Worm (Caenorhabditis elegans): ENCODE measurements around the gene W03G11.2.
A peak's percentile ranks its signal among the peaks of the same experiment; 100 is the strongest.

W03G11.2 gene

DNA sequence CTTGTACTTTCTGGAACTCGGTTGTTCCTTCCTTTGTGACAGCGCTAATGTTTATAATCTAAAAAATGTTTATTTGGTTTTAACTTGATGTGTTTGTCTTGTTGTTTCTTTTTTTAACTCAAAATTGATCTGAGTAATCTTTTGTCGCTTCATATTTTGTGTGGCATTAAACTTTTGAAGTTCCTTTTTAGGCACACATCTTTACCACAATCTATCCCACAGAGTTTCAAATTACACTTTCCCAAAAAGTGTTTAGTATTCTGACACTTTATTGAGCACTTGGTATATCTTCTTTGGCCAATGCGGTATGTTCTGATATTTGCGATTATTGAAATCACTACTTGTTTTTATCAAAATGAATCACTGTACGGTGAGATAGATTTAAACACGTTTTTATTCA is 16.9 kb upstream of the W03G11.2 start, which contains the start of gene lgc-18:
TSS of gene lgc-18 (plus strand) at position 301 of the 400 bp plus-strand sequence.
- TF ChIP-seq klf-2 (GFP tag; conservative IDR thresholded peaks at IDR 0.05) (no peak), ztf-23 (GFP tag; IDR thresholded peaks at IDR 0.05) (no peak), ztf-29 (GFP tag; IDR thresholded peaks at IDR 0.05) (no peak), T22C8.4 (GFP tag; IDR thresholded peaks at IDR 0.05) (no peak), ref-1 (GFP tag; conservative IDR thresholded peaks at IDR 0.05) (no peak), flt-1 (GFP tag; IDR thresholded peaks at IDR 0.05) (no peak), tab-1 (GFP tag; IDR thresholded peaks at IDR 0.05) (no peak), med-1 (GFP tag; optimal IDR thresholded peaks at IDR 0.05; ENCODE audit: insufficient read depth) (no peak), cog-1 (tag; optimal IDR thresholded peaks at IDR 0.05) (no peak)

DNA sequence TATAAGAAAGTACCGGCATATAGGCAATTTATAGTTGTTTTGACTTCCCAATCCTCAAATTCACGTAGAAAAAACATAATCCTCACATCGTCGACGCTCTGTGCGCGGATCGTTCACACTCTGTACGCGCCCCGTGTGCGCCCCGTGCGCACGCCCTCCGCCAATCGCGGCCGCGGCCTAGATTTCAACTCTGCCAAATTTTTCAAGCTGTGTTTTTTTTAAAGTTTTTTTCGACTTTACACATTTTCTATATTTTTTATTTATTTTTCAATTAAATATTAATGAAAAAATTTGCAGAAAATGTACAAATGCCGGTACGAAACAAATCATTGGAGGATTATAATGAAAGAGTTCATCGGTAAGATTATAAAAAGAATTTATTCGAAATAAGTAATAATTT is 14.7 kb upstream of the W03G11.2 start, which contains the start of gene T01H10.11:
TSS of gene T01H10.11 (plus strand) at position 301 of the 400 bp plus-strand sequence.
- no peak for TF ChIP-seq ref-1 (GFP tag; conservative IDR thresholded peaks at IDR 0.05)
- TF ChIP-seq ztf-29 (GFP tag; IDR thresholded peaks at IDR 0.05), result no peak

DNA sequence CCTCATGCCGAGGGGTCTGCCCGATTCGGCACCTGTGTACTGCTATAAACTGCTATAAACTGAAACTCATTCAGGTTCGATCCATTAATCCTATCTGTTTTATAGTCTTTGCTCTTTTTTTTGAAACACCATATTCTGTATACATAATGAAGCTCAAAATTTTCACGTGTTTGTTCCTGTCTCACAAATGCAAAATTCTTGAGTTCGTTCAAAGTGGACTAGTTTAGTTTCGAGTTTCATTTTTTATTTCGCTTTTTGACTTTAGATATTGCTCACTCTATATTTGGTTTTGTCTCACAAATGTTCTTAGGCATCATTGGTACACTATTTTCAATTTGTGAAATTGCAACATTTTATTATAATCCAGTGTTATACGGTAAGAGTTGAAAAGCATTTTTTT is 12.9 kb upstream of the W03G11.2 start, which contains the start of gene lgc-17:
TSS of gene lgc-17 (plus strand) at position 301 of the 400 bp plus-strand sequence.
- no peak for TF ChIP-seq tab-1 (GFP tag; IDR thresholded peaks at IDR 0.05)
- TF ChIP-seq T22C8.4 (GFP tag; IDR thresholded peaks at IDR 0.05), result no peak
- TF ChIP-seq med-1 (GFP tag; optimal IDR thresholded peaks at IDR 0.05; ENCODE audit: insufficient read depth), result no peak
- TF ChIP-seq ztf-29 (GFP tag; IDR thresholded peaks at IDR 0.05), result no peak
- TF ChIP-seq flt-1 (GFP tag; IDR thresholded peaks at IDR 0.05), result no peak
- TF ChIP-seq ztf-23 (GFP tag; IDR thresholded peaks at IDR 0.05), result no peak
- TF ChIP-seq klf-2 (GFP tag; conservative IDR thresholded peaks at IDR 0.05), result no peak
- TF ChIP-seq cog-1 (tag; optimal IDR thresholded peaks at IDR 0.05), result no peak
- no peak for TF ChIP-seq ref-1 (GFP tag; conservative IDR thresholded peaks at IDR 0.05)

DNA sequence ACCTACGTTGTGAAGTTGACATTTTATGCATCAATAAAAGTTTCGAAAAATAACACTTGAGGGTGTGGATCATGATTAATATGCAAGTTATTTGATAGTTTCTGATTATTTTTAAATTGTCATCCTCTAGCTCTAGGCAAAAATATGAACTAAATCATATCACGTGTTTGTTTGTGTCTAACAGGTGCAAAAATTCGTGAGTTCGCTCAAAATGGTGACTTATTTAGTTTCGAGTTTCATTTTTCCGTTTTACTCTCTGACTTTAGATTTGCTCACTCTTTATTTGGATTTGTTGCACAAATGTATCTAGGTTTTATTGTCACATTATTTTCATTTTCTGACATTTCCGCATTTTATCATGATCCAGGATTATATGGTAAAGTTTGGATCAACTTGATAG is 9.9 kb upstream of the W03G11.2 start, which contains the start of gene lgc-16:
TSS of gene lgc-16 (plus strand) at position 301 of the 400 bp plus-strand sequence.
- no peak for TF ChIP-seq tab-1 (GFP tag; IDR thresholded peaks at IDR 0.05)
- no peak for TF ChIP-seq ztf-23 (GFP tag; IDR thresholded peaks at IDR 0.05)
- no peak for TF ChIP-seq ztf-29 (GFP tag; IDR thresholded peaks at IDR 0.05)
- TF ChIP-seq T22C8.4 (GFP tag; IDR thresholded peaks at IDR 0.05), result no peak
- no peak for TF ChIP-seq med-1 (GFP tag; optimal IDR thresholded peaks at IDR 0.05; ENCODE audit: insufficient read depth)
- TF ChIP-seq flt-1 (GFP tag; IDR thresholded peaks at IDR 0.05), result no peak
- no peak for TF ChIP-seq cog-1 (tag; optimal IDR thresholded peaks at IDR 0.05)
- no peak for TF ChIP-seq klf-2 (GFP tag; conservative IDR thresholded peaks at IDR 0.05)
- no peak for TF ChIP-seq ref-1 (GFP tag; conservative IDR thresholded peaks at IDR 0.05)

- TF ChIP-seq tab-1 (GFP tag; IDR thresholded peaks at IDR 0.05) (no peak), med-1 (GFP tag; optimal IDR thresholded peaks at IDR 0.05; ENCODE audit: insufficient read depth) (no peak), ztf-29 (GFP tag; IDR thresholded peaks at IDR 0.05) (no peak), flt-1 (GFP tag; IDR thresholded peaks at IDR 0.05) (no peak), ref-1 (GFP tag; conservative IDR thresholded peaks at IDR 0.05) (no peak), T22C8.4 (GFP tag; IDR thresholded peaks at IDR 0.05) (no peak), cog-1 (tag; optimal IDR thresholded peaks at IDR 0.05) (no peak), ztf-23 (GFP tag; IDR thresholded peaks at IDR 0.05) (no peak), klf-2 (GFP tag; conservative IDR thresholded peaks at IDR 0.05) (no peak)
Measured at ce11 chrX:12114024-12114423, 5.6 kb upstream of the W03G11.2 start, which contains the start of gene lgc-15. Gene lgc-15 (plus strand): TSS chrX:12114324.

DNA sequence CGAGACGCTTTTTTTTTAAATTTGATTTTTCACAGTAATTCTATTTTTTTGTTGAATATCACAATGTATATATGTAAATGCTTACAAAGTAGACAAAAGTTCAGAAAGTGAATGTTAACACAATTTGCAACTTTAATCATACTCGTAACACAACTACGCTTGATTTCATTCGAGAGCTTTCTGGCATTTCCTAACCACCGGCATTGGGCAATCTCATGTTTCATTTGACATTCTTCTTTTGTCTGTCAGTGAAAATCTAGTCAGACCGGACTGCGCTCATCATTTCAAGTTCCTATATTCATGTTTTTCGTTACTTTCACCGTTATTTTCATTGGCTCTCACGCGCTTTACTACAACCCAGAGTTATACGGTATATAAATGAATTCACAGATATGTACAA is 2.8 kb upstream of the W03G11.2 start, which contains the start of gene lgc-14:
TSS of gene lgc-14 (plus strand) at position 301 of the 400 bp plus-strand sequence.
- TF ChIP-seq cog-1 (tag; optimal IDR thresholded peaks at IDR 0.05), result no peak
- TF ChIP-seq med-1 (GFP tag; optimal IDR thresholded peaks at IDR 0.05; ENCODE audit: insufficient read depth), result no peak
- TF ChIP-seq T22C8.4 (GFP tag; IDR thresholded peaks at IDR 0.05), result no peak
- no peak for TF ChIP-seq ztf-29 (GFP tag; IDR thresholded peaks at IDR 0.05)
- no peak for TF ChIP-seq flt-1 (GFP tag; IDR thresholded peaks at IDR 0.05)
- no peak for TF ChIP-seq tab-1 (GFP tag; IDR thresholded peaks at IDR 0.05)
- TF ChIP-seq klf-2 (GFP tag; conservative IDR thresholded peaks at IDR 0.05), result no peak
- TF ChIP-seq ztf-23 (GFP tag; IDR thresholded peaks at IDR 0.05), result no peak
- TF ChIP-seq ref-1 (GFP tag; conservative IDR thresholded peaks at IDR 0.05), result no peak

ce11 chrX:12106004-12106403 is 2.4 kb downstream of the W03G11.2 start:
- TF ChIP-seq ref-1 (GFP tag; conservative IDR thresholded peaks at IDR 0.05), result peak; percentile 96
- TF ChIP-seq ztf-29 (GFP tag; IDR thresholded peaks at IDR 0.05), result peak; percentile 98
- peak; percentile 97 for TF ChIP-seq T22C8.4 (GFP tag; IDR thresholded peaks at IDR 0.05)
- TF ChIP-seq tab-1 (GFP tag; IDR thresholded peaks at IDR 0.05), result no peak; the same call in 1 of the 2 replicates
- TF ChIP-seq klf-2 (GFP tag; conservative IDR thresholded peaks at IDR 0.05), result peak; percentile 98
- TF ChIP-seq ztf-23 (GFP tag; IDR thresholded peaks at IDR 0.05), result peak; percentile 98
- TF ChIP-seq flt-1 (GFP tag; IDR thresholded peaks at IDR 0.05), result peak; percentile 99
- peak; percentile 95 for TF ChIP-seq cog-1 (tag; optimal IDR thresholded peaks at IDR 0.05)
- peak; percentile 90 for TF ChIP-seq med-1 (GFP tag; optimal IDR thresholded peaks at IDR 0.05; ENCODE audit: insufficient read depth)

- TF ChIP-seq ztf-23 (GFP tag; IDR thresholded peaks at IDR 0.05) (no peak), flt-1 (GFP tag; IDR thresholded peaks at IDR 0.05) (no peak), ztf-29 (GFP tag; IDR thresholded peaks at IDR 0.05) (no peak), tab-1 (GFP tag; IDR thresholded peaks at IDR 0.05) (no peak), klf-2 (GFP tag; conservative IDR thresholded peaks at IDR 0.05) (no peak), med-1 (GFP tag; optimal IDR thresholded peaks at IDR 0.05; ENCODE audit: insufficient read depth) (no peak), cog-1 (tag; optimal IDR thresholded peaks at IDR 0.05) (no peak), T22C8.4 (GFP tag; IDR thresholded peaks at IDR 0.05) (no peak), ref-1 (GFP tag; conservative IDR thresholded peaks at IDR 0.05) (no peak)
Measured at ce11 chrX:12105458-12105857, 3.0 kb downstream of the W03G11.2 start.

DNA sequence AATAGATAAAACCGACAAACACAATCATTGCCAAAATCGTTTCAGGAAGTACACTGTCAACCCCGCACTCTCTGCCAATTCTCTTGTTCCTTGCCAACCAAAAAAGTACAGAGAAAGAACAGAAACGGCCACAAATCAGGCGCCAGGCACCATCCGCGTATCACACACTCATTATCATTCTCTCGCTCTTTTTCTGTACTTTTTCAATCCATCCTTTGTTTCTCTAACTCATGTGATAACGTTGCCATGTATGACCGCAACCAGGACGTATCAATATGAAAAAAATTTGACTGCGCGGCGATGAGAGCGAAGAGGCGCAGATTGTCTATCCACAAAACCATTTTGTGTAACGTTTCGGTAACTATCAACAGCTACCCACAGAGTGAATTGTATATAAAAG is 3.8 kb downstream of the W03G11.2 start, which contains the start of gene col-181:
TSS of gene col-181 (plus strand) at position 301 of the 400 bp plus-strand sequence.
- TF ChIP-seq ref-1 (GFP tag; conservative IDR thresholded peaks at IDR 0.05), result no peak
- TF ChIP-seq flt-1 (GFP tag; IDR thresholded peaks at IDR 0.05), result no peak

- TF ChIP-seq T22C8.4 (GFP tag; IDR thresholded peaks at IDR 0.05) (no peak), cog-1 (tag; optimal IDR thresholded peaks at IDR 0.05) (no peak)
Measured at ce11 chrX:12103712-12104111, 4.7 kb downstream of the W03G11.2 start, which contains the start of gene W03G11.3. Gene W03G11.3 (minus strand): TSS chrX:12103812.

Data from whole organism, midembryonic.